Worm (Caenorhabditis elegans) whole organism, midembryonic: Measurements from ENCODE around the gene acr-3.

ENCODE experiments used
- T22C8.4 ChIP-seq: fragments of 200-800 bp; sonication (Bioruptor generic); IDR thresholded peaks from 2 replicates; pipeline ENCODE4 v1.3.6; 2022; ENCODE audit warnings: missing genetic modification characterization, missing compliant biosample characterization
- cog-1 ChIP-seq: sonication (generic microtip); optimal IDR thresholded peaks from 2 replicates; lab custom pipeline; 2016; ENCODE audit warnings: missing genetic modification characterization, missing compliant biosample characterization
- flt-1 ChIP-seq: fragments of 200-800 bp; sonication (Bioruptor generic); IDR thresholded peaks from 2 replicates; pipeline ENCODE4 v1.3.6; 2022; ENCODE audit warnings: missing genetic modification characterization, missing compliant biosample characterization
- klf-2 ChIP-seq: fragments of 200-800 bp; sonication (Bioruptor generic); conservative IDR thresholded peaks from 2 replicates; pipeline ENCODE4 v1.3.6; 2022; ENCODE audit warnings: missing genetic modification reagents, missing genetic modification characterization, missing compliant biosample characterization
- med-1 ChIP-seq: sonication (generic microtip); optimal IDR thresholded peaks from 2 replicates; lab custom pipeline; 2017; ENCODE audit warnings: missing genetic modification characterization, mild to moderate bottlenecking, missing compliant biosample characterization, antibody characterized with exemption, missing genetic modification reagents; ENCODE audit not compliant: insufficient read depth
- tab-1 ChIP-seq: fragments of 200-800 bp; sonication (Bioruptor generic); IDR thresholded peaks from 2 replicates; pipeline ENCODE4 v1.3.6; 2022; ENCODE audit warnings: missing genetic modification characterization, missing compliant biosample characterization
- ztf-23 ChIP-seq: fragments of 200-800 bp; sonication (Bioruptor generic); IDR thresholded peaks from 2 replicates; pipeline ENCODE4 v1.3.6; 2022; ENCODE audit warnings: missing genetic modification reagents, missing genetic modification characterization, missing compliant biosample characterization
- ztf-29 ChIP-seq: fragments of 200-800 bp; sonication (Bioruptor generic); IDR thresholded peaks from 2 replicates; pipeline ENCODE4 v1.3.6; 2022; ENCODE audit warnings: missing genetic modification reagents, missing genetic modification characterization, missing compliant biosample characterization

ce11 chrX:6693331-6693730 is 16.0 kb upstream of the acr-3 start, which contains the start of gene F38B6.3:
- TF ChIP-seq med-1 (GFP tag; lab: Kevin White, UChicago) (no peak), flt-1 (GFP tag; lab: Robert Waterston, UW) (no peak), cog-1 (tag; lab: Kevin White, UChicago) (no peak), ztf-29 (GFP tag; lab: Robert Waterston, UW) (no peak), T22C8.4 (GFP tag; lab: Robert Waterston, UW) (no peak), klf-2 (no peak), tab-1 (GFP tag; lab: Robert Waterston, UW) (no peak), ztf-23 (GFP tag; lab: Robert Waterston, UW) (no peak)
